Worm (Caenorhabditis elegans) whole organism, L1 larva: Measurements from ENCODE around the gene cks-1.

Source experiments
- C16A3.4 ChIP-seq: fragments of 150-350 bp; optimal IDR thresholded peaks from 2 replicates; lab custom pipeline; 2014; ENCODE audit warnings: missing biosample characterization, missing genetic modification characterization
- Y116A8C.19 ChIP-seq: sonication (generic microtip); optimal IDR thresholded peaks from 2 replicates; lab custom pipeline; 2016; ENCODE audit warnings: missing compliant biosample characterization, missing genetic modification characterization, borderline replicate concordance
- aha-1 ChIP-seq: fragments of 150-350 bp; optimal IDR thresholded peaks from 2 replicates; lab custom pipeline; 2014; ENCODE audit warnings: missing biosample characterization, missing genetic modification characterization
- alr-1 ChIP-seq: fragments of 200-800 bp; sonication (Bioruptor generic); optimal IDR thresholded peaks from 2 replicates; lab custom pipeline; 2018; ENCODE audit warnings: borderline replicate concordance, mild to moderate bottlenecking, missing genetic modification characterization, missing compliant biosample characterization
- ama-1 ChIP-seq: fragments of 150-350 bp; optimal IDR thresholded peaks from 2 replicates; lab custom pipeline; 2014
- blmp-1 ChIP-seq: fragments of 150-350 bp; optimal IDR thresholded peaks from 2 replicates; lab custom pipeline; 2014; ENCODE audit warnings: missing biosample characterization, missing genetic modification characterization
- ceh-8 ChIP-seq: fragments of 200-800 bp; sonication (Bioruptor generic); optimal IDR thresholded peaks from 2 replicates; lab custom pipeline; 2018; ENCODE audit warnings: mild to moderate bottlenecking, missing genetic modification characterization, moderate library complexity, missing compliant biosample characterization
- ceh-82 ChIP-seq, 3 experiments: fragments of 150-350 bp in 1 of 3; sonication (generic microtip) in 2 of 3; optimal IDR thresholded peaks; 2 replicates each; lab custom pipeline; 2014 to 2017; ENCODE audit warnings: missing biosample characterization in 3 of 3, missing genetic modification characterization in 3 of 3
- ceh-88 ChIP-seq: fragments of 200-800 bp; sonication (Bioruptor generic); IDR thresholded peaks from 2 replicates; pipeline ENCODE4 v1.3.6; 2022; ENCODE audit warnings: missing genetic modification characterization, missing compliant biosample characterization
- ceh-90 ChIP-seq: sonication (generic microtip); optimal IDR thresholded peaks from 2 replicates; lab custom pipeline; 2016; ENCODE audit warnings: missing genetic modification characterization, missing compliant biosample characterization
- ces-1 ChIP-seq: fragments of 150-350 bp; optimal IDR thresholded peaks from 2 replicates; lab custom pipeline; 2014; ENCODE audit warnings: missing biosample characterization, missing genetic modification reagents, missing genetic modification characterization
- dsc-1 ChIP-seq: sonication (generic microtip); optimal IDR thresholded peaks from 2 replicates; lab custom pipeline; 2016; ENCODE audit warnings: mild to moderate bottlenecking, missing genetic modification characterization, missing compliant biosample characterization
- efl-1 ChIP-seq, 4 experiments: fragments of 150-350 bp; optimal IDR thresholded peaks in 3 of 4; peaks in 1 of 4; 1 replicate in 1 of 4; 2 replicates in 3 of 4; lab custom pipeline; 2014; ENCODE audit warnings: missing biosample characterization in 2 of 4, missing genetic modification characterization in 2 of 4, missing genetic modification reagents in 2 of 4
- efl-3 ChIP-seq: fragments of 200-800 bp; sonication (Bioruptor generic); optimal IDR thresholded peaks from 2 replicates; lab custom pipeline; 2018; ENCODE audit warnings: mild to moderate bottlenecking, missing genetic modification characterization, missing compliant biosample characterization
- egl-13 ChIP-seq: sonication (generic microtip); optimal IDR thresholded peaks from 2 replicates; lab custom pipeline; 2016; ENCODE audit warnings: missing genotype, missing genetic modification reagents, missing genetic modification characterization, missing compliant biosample characterization
- egl-27 ChIP-seq, 2 experiments: fragments of 150-350 bp in 1 of 2; sonication (generic microtip); optimal IDR thresholded peaks; 3 replicates each; lab custom pipeline; 2017 to 2018; ENCODE audit warnings: missing biosample characterization in 2 of 2, missing genetic modification characterization in 2 of 2, missing genetic modification reagents in 2 of 2
- elt-2 ChIP-seq: sonication (generic microtip); optimal IDR thresholded peaks from 2 replicates; lab custom pipeline; 2016; ENCODE audit warnings: missing genetic modification characterization, mild to moderate bottlenecking, inconsistent platforms, missing compliant biosample characterization, missing genetic modification reagents
- fkh-10 ChIP-seq: sonication (generic microtip); optimal IDR thresholded peaks from 2 replicates; lab custom pipeline; 2017; ENCODE audit warnings: missing biosample characterization, missing genetic modification reagents, missing genetic modification characterization
- fos-1 ChIP-seq: fragments of 150-350 bp; optimal IDR thresholded peaks from 2 replicates; lab custom pipeline; 2014; ENCODE audit warnings: missing biosample characterization, missing genetic modification characterization
- grh-1 ChIP-seq: fragments of 200-800 bp; sonication (Bioruptor generic); IDR thresholded peaks from 2 replicates; pipeline ENCODE4 v1.3.6; 2022; ENCODE audit warnings: missing genetic modification reagents, missing genetic modification characterization, missing compliant biosample characterization
- hlh-17 ChIP-seq: fragments of 200-800 bp; sonication (Bioruptor generic); optimal IDR thresholded peaks from 2 replicates; lab custom pipeline; 2018; ENCODE audit warnings: missing genetic modification characterization, mild to moderate bottlenecking, missing compliant biosample characterization, moderate library complexity, borderline replicate concordance
- hpl-2 ChIP-seq: fragments of 150-350 bp; optimal IDR thresholded peaks from 2 replicates; lab custom pipeline; 2014; ENCODE audit warnings: missing biosample characterization, missing genetic modification reagents, missing genetic modification characterization
- isw-1 ChIP-seq: fragments of 200-800 bp; sonication (Bioruptor generic); IDR thresholded peaks from 2 replicates; pipeline ENCODE4 v1.3.6; 2022; ENCODE audit warnings: missing genetic modification characterization, missing compliant biosample characterization
- lin-14 ChIP-seq: fragments of 200-800 bp; sonication (Bioruptor generic); optimal IDR thresholded peaks from 2 replicates; lab custom pipeline; 2018; ENCODE audit warnings: mild to moderate bottlenecking, missing genetic modification characterization, moderate library complexity, missing compliant biosample characterization
- lin-15B ChIP-seq: fragments of 150-350 bp; sonication (generic microtip); optimal IDR thresholded peaks from 3 replicates; lab custom pipeline; 2014; ENCODE audit warnings: missing biosample characterization, missing genetic modification characterization
- lin-39 ChIP-seq: fragments of 150-350 bp; optimal IDR thresholded peaks from 2 replicates; lab custom pipeline; 2014; ENCODE audit warnings: missing biosample characterization, missing genetic modification reagents, missing genetic modification characterization
- lir-3 ChIP-seq: sonication (generic microtip); optimal IDR thresholded peaks from 2 replicates; lab custom pipeline; 2016; ENCODE audit warnings: mild to moderate bottlenecking, missing genetic modification characterization, moderate library complexity, missing compliant biosample characterization; ENCODE audit not compliant: poor library complexity
- lsy-2 ChIP-seq, 2 experiments: fragments of 150-350 bp; optimal IDR thresholded peaks; 2 replicates each; lab custom pipeline; 2014; ENCODE audit warnings: missing biosample characterization in 2 of 2, missing genetic modification characterization in 2 of 2
- mef-2 ChIP-seq: fragments of 150-350 bp; optimal IDR thresholded peaks from 2 replicates; lab custom pipeline; 2014; ENCODE audit warnings: missing biosample characterization, missing genetic modification characterization
- nhr-12 ChIP-seq: sonication (generic microtip); optimal IDR thresholded peaks from 2 replicates; lab custom pipeline; 2017; ENCODE audit warnings: missing biosample characterization, missing genetic modification characterization
- nhr-19 ChIP-seq: fragments of 200-800 bp; sonication (Bioruptor generic); conservative IDR thresholded peaks from 2 replicates; pipeline ENCODE4 v1.3.6; 2022; ENCODE audit warnings: missing genetic modification characterization, missing compliant biosample characterization
- nhr-20 ChIP-seq: sonication (generic microtip); optimal IDR thresholded peaks from 2 replicates; lab custom pipeline; 2016; ENCODE audit warnings: mild to moderate bottlenecking, missing genetic modification characterization, missing compliant biosample characterization
- nhr-71 ChIP-seq: sonication (generic microtip); optimal IDR thresholded peaks from 2 replicates; lab custom pipeline; 2016; ENCODE audit warnings: mild to moderate bottlenecking, missing genetic modification characterization, moderate library complexity, missing compliant biosample characterization
- nhr-77 ChIP-seq: fragments of 150-350 bp; optimal IDR thresholded peaks from 2 replicates; lab custom pipeline; 2014; ENCODE audit warnings: missing biosample characterization, missing genetic modification characterization
- nhr-85 ChIP-seq: sonication (generic microtip); peaks from one replicate; lab custom pipeline; 2016; ENCODE audit warnings: missing genetic modification characterization, inconsistent platforms, missing compliant biosample characterization
- pag-3 ChIP-seq: sonication (generic microtip); optimal IDR thresholded peaks from 2 replicates; lab custom pipeline; 2017; ENCODE audit warnings: missing genetic modification characterization, mild to moderate bottlenecking, missing compliant biosample characterization, antibody characterized with exemption, borderline replicate concordance; ENCODE audit not compliant: insufficient read depth
- rnt-1 ChIP-seq: sonication (generic microtip); optimal IDR thresholded peaks from 2 replicates; lab custom pipeline; 2016; ENCODE audit warnings: mild to moderate bottlenecking, missing genetic modification characterization, moderate library complexity, missing compliant biosample characterization
- skn-1 ChIP-seq: fragments of 150-350 bp; optimal IDR thresholded peaks from 2 replicates; lab custom pipeline; 2014; ENCODE audit warnings: missing biosample characterization, missing genetic modification characterization
- snpc-4 ChIP-seq: fragments of 150-350 bp; optimal IDR thresholded peaks from 2 replicates; lab custom pipeline; 2014; ENCODE audit warnings: missing biosample characterization, missing genetic modification characterization
- snu-23 ChIP-seq: sonication (generic microtip); optimal IDR thresholded peaks from 2 replicates; lab custom pipeline; 2016; ENCODE audit warnings: missing genetic modification characterization, missing compliant biosample characterization
- swsn-7 ChIP-seq: sonication (generic microtip); optimal IDR thresholded peaks from 2 replicates; lab custom pipeline; 2016; ENCODE audit warnings: missing genetic modification characterization, missing compliant biosample characterization
- tbx-2 ChIP-seq: sonication (generic microtip); optimal IDR thresholded peaks from 2 replicates; lab custom pipeline; 2016; ENCODE audit warnings: missing genetic modification characterization, missing compliant biosample characterization
- tlp-1 ChIP-seq: fragments of 150-350 bp; optimal IDR thresholded peaks from 2 replicates; lab custom pipeline; 2014; ENCODE audit warnings: missing biosample characterization, missing genetic modification characterization
- unc-130 ChIP-seq: fragments of 150-350 bp; optimal IDR thresholded peaks from 2 replicates; lab custom pipeline; 2017; ENCODE audit warnings: missing biosample characterization, missing genetic modification characterization, inconsistent platforms
- unc-30 ChIP-seq: sonication (generic microtip); optimal IDR thresholded peaks from 2 replicates; lab custom pipeline; 2017; ENCODE audit warnings: missing biosample characterization, missing genetic modification characterization
- unc-86 ChIP-seq: sonication (generic microtip); optimal IDR thresholded peaks from 2 replicates; lab custom pipeline; 2016; ENCODE audit warnings: missing genetic modification characterization, missing compliant biosample characterization
- unc-98 ChIP-seq: fragments of 200-800 bp; sonication (Bioruptor generic); IDR thresholded peaks from 2 replicates; pipeline ENCODE4 v1.3.6; 2022; ENCODE audit warnings: missing genetic modification characterization, missing compliant biosample characterization
- vab-15 ChIP-seq: sonication (generic microtip); optimal IDR thresholded peaks from 2 replicates; lab custom pipeline; 2017; ENCODE audit warnings: missing genotype, mild to moderate bottlenecking, missing genetic modification characterization, missing compliant biosample characterization
- xbp-1 ChIP-seq: sonication (generic microtip); optimal IDR thresholded peaks from 2 replicates; lab custom pipeline; 2016; ENCODE audit warnings: missing genetic modification characterization, missing compliant biosample characterization
- ztf-4 ChIP-seq: fragments of 150-350 bp; optimal IDR thresholded peaks from 2 replicates; lab custom pipeline; 2014; ENCODE audit warnings: missing biosample characterization, missing genetic modification characterization

cks-1 gene

DNA sequence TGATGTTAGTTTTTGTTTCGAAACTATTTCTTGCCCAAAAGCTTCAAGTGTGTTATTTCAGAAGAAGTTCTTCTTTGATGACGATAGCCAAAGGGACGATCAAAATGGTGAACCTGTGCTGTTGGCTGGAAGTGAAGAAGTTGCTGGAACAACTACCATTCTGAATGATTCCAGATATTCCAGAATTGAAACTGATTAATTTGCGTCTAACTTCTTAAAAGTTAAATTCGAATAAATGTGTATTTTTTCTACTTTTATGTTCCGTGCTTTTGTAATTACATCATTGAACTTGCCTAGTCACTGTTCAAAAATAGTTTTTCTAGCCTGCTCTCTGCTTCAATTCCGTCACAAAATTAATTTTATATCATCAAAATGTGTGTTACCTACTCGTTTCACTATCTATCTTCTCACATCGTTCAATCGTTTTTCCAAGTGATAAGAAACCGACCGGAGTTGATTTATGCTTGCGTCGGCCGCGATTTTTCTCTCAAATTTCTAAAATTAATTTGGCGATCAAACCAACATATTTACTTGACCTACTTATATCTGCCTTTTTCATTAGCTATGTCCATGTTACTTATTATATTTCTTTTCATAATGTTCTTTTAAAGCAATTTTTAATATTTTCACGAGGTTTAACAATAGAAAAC is 38.6 kb upstream of the cks-1 start (continued):
- TF ChIP-seq elt-2 (tag; lab: Kevin White, UChicago) (peak; percentile 66), ceh-8 (GFP tag; lab: Kevin White, UChicago) (no peak), grh-1 (no peak), unc-30 (tag; lab: Kevin White, UChicago) (no peak), tbx-2 (tag; lab: Kevin White, UChicago) (no peak), aha-1 (tag; lab: Kevin White, UChicago) (no peak), efl-1 (optimal IDR thresholded peaks at IDR 0.05; lab: Kevin White, UChicago) (no peak), efl-1 (GFP tag; optimal IDR thresholded peaks at IDR 0.05 in 1 of 2; lab: Kevin White, UChicago) (peak in 1 of 2 experiments; percentile 51), unc-130 (tag; lab: Kevin White, UChicago) (no peak), ceh-90 (tag; lab: Kevin White, UChicago) (no peak), tlp-1 (tag; lab: Kevin White, UChicago) (no peak), efl-3 (GFP tag; lab: Kevin White, UChicago) (no peak), blmp-1 (tag; lab: Kevin White, UChicago) (peak; percentile 62), xbp-1 (tag; lab: Kevin White, UChicago) (no peak), fos-1 (tag; lab: Kevin White, UChicago) (no peak), isw-1 (GFP tag; lab: Robert Waterston, UW) (no peak), lin-14 (GFP tag; lab: Kevin White, UChicago) (peak; percentile 39), nhr-71 (tag; lab: Kevin White, UChicago) (peak; percentile 15), snpc-4 (tag; lab: Kevin White, UChicago) (no peak), lin-15B (no peak), Y116A8C.19 (tag; lab: Kevin White, UChicago) (no peak), mef-2 (tag; lab: Kevin White, UChicago) (no peak), unc-98 (GFP tag; lab: Robert Waterston, UW) (no peak), ama-1 (lab: Kevin White, UChicago) (no peak), rnt-1 (tag; lab: Kevin White, UChicago) (peak; percentile 9), alr-1 (no peak), lir-3 (tag; lab: Kevin White, UChicago) (no peak), vab-15 (no peak), hlh-17 (GFP tag; lab: Kevin White, UChicago) (no peak)

DNA sequence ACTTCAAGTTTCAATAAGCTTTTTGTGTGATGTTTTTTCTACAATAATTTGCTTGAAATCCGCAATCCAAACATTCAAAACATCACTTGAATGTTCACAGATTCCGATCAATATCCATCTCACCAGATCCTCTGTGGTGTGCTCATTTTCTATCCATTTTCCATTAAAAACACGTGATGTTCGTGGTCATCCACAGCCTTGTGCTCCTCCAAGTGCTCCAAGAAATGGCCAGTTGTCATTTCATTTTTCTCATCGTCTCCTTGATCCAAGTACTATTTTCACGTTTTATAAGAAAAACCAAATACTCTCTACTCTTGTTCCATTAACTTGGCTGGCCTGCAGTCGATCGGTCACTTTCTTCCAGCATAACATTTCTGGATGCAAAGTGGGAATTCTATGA is 37.6 kb upstream of the cks-1 start:
- TF ChIP-seq fkh-10 (GFP tag; lab: Kevin White, UChicago) (no peak), nhr-12 (tag; lab: Kevin White, UChicago) (no peak), nhr-77 (tag; lab: Kevin White, UChicago) (no peak), nhr-71 (tag; lab: Kevin White, UChicago) (peak; percentile 75), unc-86 (tag; lab: Kevin White, UChicago) (no peak), C16A3.4 (tag; lab: Kevin White, UChicago) (no peak), pag-3 (tag; lab: Kevin White, UChicago) (no peak), lin-39 (peak; percentile 26), mef-2 (tag; lab: Kevin White, UChicago) (no peak), nhr-20 (peak; percentile 50), snu-23 (GFP tag; lab: Kevin White, UChicago) (peak; percentile 36), nhr-85 (tag; lab: Kevin White, UChicago) (no peak), egl-27 (tag; optimal IDR thresholded peaks at IDR 0.05; lab: Kevin White, UChicago) (no peak), efl-1 (optimal IDR thresholded peaks at IDR 0.05; lab: Kevin White, UChicago) (peak in 1 of 2 experiments; percentile 20), efl-1 (GFP tag; optimal IDR thresholded peaks at IDR 0.05 in 1 of 2; lab: Kevin White, UChicago) (peak in 1 of 2 experiments; percentile 86), hpl-2 (GFP tag; lab: Kevin White, UChicago) (no peak), aha-1 (tag; lab: Kevin White, UChicago) (no peak), ztf-4 (tag; lab: Kevin White, UChicago) (peak; percentile 61), swsn-7 (tag; lab: Kevin White, UChicago) (peak; percentile 15), skn-1 (no peak), rnt-1 (tag; lab: Kevin White, UChicago) (peak; percentile 84), ceh-88 (GFP tag; lab: Robert Waterston, UW) (no peak), ces-1 (no peak), nhr-19 (GFP tag; lab: Robert Waterston, UW) (peak; percentile 60), efl-3 (GFP tag; lab: Kevin White, UChicago) (no peak), lsy-2 (tag; optimal IDR thresholded peaks at IDR 0.05; lab: Kevin White, UChicago) (peak; percentile 20 to 34), egl-13 (tag; lab: Kevin White, UChicago) (no peak), dsc-1 (tag; lab: Kevin White, UChicago) (peak; percentile 12), lin-14 (GFP tag; lab: Kevin White, UChicago) (peak; percentile 78), tbx-2 (tag; lab: Kevin White, UChicago) (no peak), ceh-82 (tag; optimal IDR thresholded peaks at IDR 0.05; lab: Kevin White, UChicago) (no peak)
